Fruit fly (Drosophila melanogaster): ENCODE measurements around the gene bves.

Gene bves

dm6 chrX:21072953-21073352 lies 19.2 kb downstream of the bves start (continued):
- peak; percentile 14; the same call in 1 of the 3 replicates for TF ChIP-seq dysf (GFP tag; IDR thresholded peaks at IDR 0.05)
- TF ChIP-seq CG18262 (tag; optimal IDR thresholded peaks at IDR 0.05): peak; percentile 10
- TF ChIP-seq gsb-n (tag; optimal IDR thresholded peaks at IDR 0.05): no peak
- peak; percentile 17 for TF ChIP-seq zf30C (GFP tag; optimal IDR thresholded peaks at IDR 0.05)
- TF ChIP-seq Dp (GFP tag; optimal IDR thresholded peaks at IDR 0.05): no peak
- TF ChIP-seq CG10979 (tag; optimal IDR thresholded peaks at IDR 0.05): peak; percentile 24
- peak; percentile 87 for TF ChIP-seq nom (GFP tag; optimal IDR thresholded peaks at IDR 0.05)
- no peak for TF ChIP-seq CG9932 (GFP tag; IDR thresholded peaks at IDR 0.05)
- no peak for TF ChIP-seq CoRest (tag; optimal IDR thresholded peaks at IDR 0.05)
- no peak for TF ChIP-seq yki (optimal IDR thresholded peaks at IDR 0.05)
- peak; percentile 35 for TF ChIP-seq tin (GFP tag; optimal IDR thresholded peaks at IDR 0.05)
- no peak for TF ChIP-seq CG10274 (GFP tag; optimal IDR thresholded peaks at IDR 0.05)
- TF ChIP-seq nmo (GFP tag; optimal IDR thresholded peaks at IDR 0.05): peak; percentile 25
- TF ChIP-seq CG33557 (GFP tag; optimal IDR thresholded peaks at IDR 0.05): no peak
- no peak for TF ChIP-seq CG7271 (tag; optimal IDR thresholded peaks at IDR 0.05)
- TF ChIP-seq Trl (optimal IDR thresholded peaks at IDR 0.05): no peak
- TF ChIP-seq Trl (GFP tag; optimal IDR thresholded peaks at IDR 0.05): no peak
- TF ChIP-seq Ets65A (GFP tag): peak; percentile 67
- no peak for TF ChIP-seq unc-4 (GFP tag; IDR thresholded peaks at IDR 0.05; ENCODE audit: partially characterized antibody)
- no peak for TF ChIP-seq ssp (GFP tag; IDR thresholded peaks at IDR 0.05)
- no peak for TF ChIP-seq scrt (GFP tag; optimal IDR thresholded peaks at IDR 0.05)
- TF ChIP-seq pita (GFP tag; optimal IDR thresholded peaks at IDR 0.05): no peak
- no peak for TF ChIP-seq Fer1 (GFP tag; optimal IDR thresholded peaks at IDR 0.05)
- TF ChIP-seq CG6854 (GFP tag; optimal IDR thresholded peaks at IDR 0.05): no peak
- TF ChIP-seq Nf-YB (GFP tag; optimal IDR thresholded peaks at IDR 0.05): no peak
- TF ChIP-seq ac (GFP tag; optimal IDR thresholded peaks at IDR 0.05): no peak
- TF ChIP-seq HLH3B (GFP tag; IDR thresholded peaks at IDR 0.05): no peak
- TF ChIP-seq lmd (GFP tag; IDR thresholded peaks at IDR 0.05): 0 out of 2 replicates have a peak, but pooled peaks have one; percentile 23
- TF ChIP-seq Drgx (GFP tag; IDR thresholded peaks at IDR 0.05): peak; percentile 88
- no peak for TF ChIP-seq CG13775 (GFP tag; optimal IDR thresholded peaks at IDR 0.05)
- TF ChIP-seq CG17361 (GFP tag; IDR thresholded peaks at IDR 0.05): 0 out of 3 replicates have a peak, but pooled peaks have one; percentile 19
- no peak for TF ChIP-seq CTCF (GFP tag; optimal IDR thresholded peaks at IDR 0.05)
- TF ChIP-seq phol (tag; optimal IDR thresholded peaks at IDR 0.05): peak; percentile 29

dm6 chrX:21073641-21074328 lies 20.0 kb downstream of the bves start:
- TF ChIP-seq CG7372 (GFP tag; IDR thresholded peaks at IDR 0.05) (no peak), Drgx (GFP tag; IDR thresholded peaks at IDR 0.05) (peak; percentile 12; the same call in 1 of the 2 replicates), Oli (tag; optimal IDR thresholded peaks at IDR 0.05) (no peak), bsh (GFP tag; optimal IDR thresholded peaks at IDR 0.05) (peak in 1 of 2 experiments; percentile 2), CG6765 (GFP tag; optimal IDR thresholded peaks at IDR 0.05) (no peak), crc (GFP tag; optimal IDR thresholded peaks at IDR 0.05) (no peak)

- TF ChIP-seq CG32532 (GFP tag; IDR thresholded peaks at IDR 0.05): 0 out of 2 replicates have a peak, but pooled peaks have one; percentile 13
- peak; percentile 83 for TF ChIP-seq Med (GFP tag)
- no peak for TF ChIP-seq CG9215 (GFP tag; IDR thresholded peaks at IDR 0.05)
- TF ChIP-seq sens (GFP tag): peak; percentile 51
- peak; percentile 32 for TF ChIP-seq lab (GFP tag; optimal IDR thresholded peaks at IDR 0.05)
- TF ChIP-seq CG10543 (GFP tag; optimal IDR thresholded peaks at IDR 0.05): no peak
- TF ChIP-seq row (GFP tag; IDR thresholded peaks at IDR 0.05): peak; percentile 37; the same call in 1 of the 3 replicates
- TF ChIP-seq CG30403 (GFP tag; optimal IDR thresholded peaks at IDR 0.05): peak; percentile 4
- TF ChIP-seq bsh (GFP tag; optimal IDR thresholded peaks at IDR 0.05): peak in 1 of 2 experiments; percentile 13
- TF ChIP-seq Ptx1 (GFP tag; IDR thresholded peaks at IDR 0.05): peak; percentile 19; the same call in 1 of the 2 replicates
- 0 out of 2 replicates have a peak, but pooled peaks have one; percentile 30 for TF ChIP-seq lmd (GFP tag; IDR thresholded peaks at IDR 0.05)
- TF ChIP-seq CG2712 (tag; optimal IDR thresholded peaks at IDR 0.05): peak; percentile 6
- TF ChIP-seq slbo (GFP tag; IDR thresholded peaks at IDR 0.05): peak; percentile 21
- peak; percentile 42 for TF ChIP-seq CG2120 (GFP tag; optimal IDR thresholded peaks at IDR 0.05)
- peak; percentile 85 for TF ChIP-seq Drgx (GFP tag; IDR thresholded peaks at IDR 0.05)
These were observed 20.6 kb downstream of the bves start for dm6 chrX:21074329-21074708.

All from whole organism, embryonic.